Worm (Caenorhabditis elegans) whole organism, L2 larva: ENCODE results near the gene fbxa-138.

Experiments
- C34F6.9 ChIP-seq: fragments of 150-350 bp; optimal IDR thresholded peaks from 2 replicates; lab custom pipeline; 2014; ENCODE audit warnings: missing biosample characterization, missing genetic modification characterization
- R02D3.7 ChIP-seq: fragments of 150-350 bp; optimal IDR thresholded peaks from 2 replicates; lab custom pipeline; 2014; ENCODE audit warnings: missing biosample characterization, missing genetic modification characterization
- Y55F3AM.14 ChIP-seq: fragments of 200-800 bp; sonication (Bioruptor generic); optimal IDR thresholded peaks from 2 replicates; lab custom pipeline; 2018; ENCODE audit warnings: mild to moderate bottlenecking, missing genetic modification characterization, missing compliant biosample characterization
- aly-2 ChIP-seq: fragments of 150-350 bp; optimal IDR thresholded peaks from 2 replicates; lab custom pipeline; 2014; ENCODE audit warnings: missing biosample characterization, missing genetic modification characterization
- blmp-1 ChIP-seq: sonication (generic microtip); optimal IDR thresholded peaks from 2 replicates; lab custom pipeline; 2017; ENCODE audit warnings: missing genetic modification characterization, mild to moderate bottlenecking, missing compliant biosample characterization, antibody characterized with exemption, moderate library complexity; ENCODE audit not compliant: insufficient read depth
- ceh-16 ChIP-seq: fragments of 150-350 bp; optimal IDR thresholded peaks from 2 replicates; lab custom pipeline; 2014; ENCODE audit warnings: missing biosample characterization, missing genetic modification characterization
- ceh-82 ChIP-seq: fragments of 150-350 bp; optimal IDR thresholded peaks from 2 replicates; lab custom pipeline; 2014; ENCODE audit warnings: missing biosample characterization, missing genetic modification characterization
- dmd-4 ChIP-seq: sonication (generic microtip); optimal IDR thresholded peaks from 2 replicates; lab custom pipeline; 2017; ENCODE audit warnings: missing biosample characterization, missing genetic modification characterization
- elt-1 ChIP-seq: fragments of 150-350 bp; optimal IDR thresholded peaks from 2 replicates; lab custom pipeline; 2014; ENCODE audit warnings: missing biosample characterization, missing genetic modification characterization
- fos-1 ChIP-seq: fragments of 150-350 bp; optimal IDR thresholded peaks from 2 replicates; lab custom pipeline; 2014; ENCODE audit warnings: missing biosample characterization, missing genetic modification characterization
- lin-11 ChIP-seq: fragments of 150-350 bp; sonication (generic microtip); optimal IDR thresholded peaks from 2 replicates; lab custom pipeline; 2014; ENCODE audit warnings: missing biosample characterization, missing genetic modification characterization, inconsistent platforms, mixed read lengths
- lin-13 ChIP-seq: fragments of 150-350 bp; optimal IDR thresholded peaks from 2 replicates; lab custom pipeline; 2014; ENCODE audit warnings: missing biosample characterization, missing genetic modification reagents, missing genetic modification characterization
- lin-39 ChIP-seq: fragments of 150-350 bp; optimal IDR thresholded peaks from 2 replicates; lab custom pipeline; 2014; ENCODE audit warnings: missing biosample characterization, missing genetic modification reagents, missing genetic modification characterization
- mab-5 ChIP-seq: fragments of 150-350 bp; optimal IDR thresholded peaks from 2 replicates; lab custom pipeline; 2014; ENCODE audit warnings: missing biosample characterization, missing genetic modification characterization
- mbf-1 ChIP-seq: sonication (generic microtip); optimal IDR thresholded peaks from 2 replicates; lab custom pipeline; 2017; ENCODE audit warnings: missing biosample characterization, missing genetic modification characterization
- mdl-1 ChIP-seq, 2 experiments: fragments of 150-350 bp in 1 of 2; sonication (generic microtip) in 1 of 2; optimal IDR thresholded peaks; 2 replicates each; lab custom pipeline; 2017; ENCODE audit warnings: missing biosample characterization in 2 of 2, missing genetic modification characterization in 2 of 2
- nhr-11 ChIP-seq: fragments of 150-350 bp; optimal IDR thresholded peaks from 2 replicates; lab custom pipeline; 2014; ENCODE audit warnings: missing biosample characterization, missing genetic modification characterization
- nhr-12 ChIP-seq: fragments of 150-350 bp; optimal IDR thresholded peaks from 2 replicates; lab custom pipeline; 2014; ENCODE audit warnings: missing biosample characterization, missing genetic modification characterization
- nhr-129 ChIP-seq: fragments of 150-350 bp; optimal IDR thresholded peaks from 2 replicates; lab custom pipeline; 2014; ENCODE audit warnings: missing biosample characterization, missing genetic modification characterization
- nhr-237 ChIP-seq: fragments of 150-350 bp; optimal IDR thresholded peaks from 2 replicates; lab custom pipeline; 2014; ENCODE audit warnings: missing biosample characterization, missing genetic modification characterization
- nhr-6 ChIP-seq: fragments of 150-350 bp; optimal IDR thresholded peaks from 2 replicates; lab custom pipeline; 2014; ENCODE audit warnings: missing biosample characterization, missing genetic modification characterization
- nhr-77 ChIP-seq: fragments of 150-350 bp; optimal IDR thresholded peaks from 2 replicates; lab custom pipeline; 2014; ENCODE audit warnings: missing biosample characterization, missing genetic modification characterization
- peb-1 ChIP-seq: fragments of 150-350 bp; optimal IDR thresholded peaks from 2 replicates; lab custom pipeline; 2014; ENCODE audit warnings: missing biosample characterization, missing genetic modification characterization
- sma-3 ChIP-seq: sonication (generic microtip); optimal IDR thresholded peaks from 2 replicates; lab custom pipeline; 2016; ENCODE audit warnings: missing genetic modification reagents, missing genetic modification characterization, missing compliant biosample characterization
- sma-9 ChIP-seq, 2 experiments: fragments of 150-350 bp in 1 of 2; sonication (generic microtip) in 1 of 2; optimal IDR thresholded peaks; 2 replicates each; lab custom pipeline; 2014 to 2016; ENCODE audit warnings: missing genetic modification characterization in 2 of 2, mild to moderate bottlenecking in 1 of 2, missing biosample characterization in 1 of 2, missing compliant biosample characterization in 1 of 2, missing genetic modification reagents in 1 of 2, moderate library complexity in 1 of 2
- snpc-4 ChIP-seq: fragments of 150-350 bp; optimal IDR thresholded peaks from 2 replicates; lab custom pipeline; 2014; ENCODE audit warnings: missing biosample characterization, missing genetic modification characterization
- unc-39 ChIP-seq: fragments of 150-350 bp; optimal IDR thresholded peaks from 2 replicates; lab custom pipeline; 2014; ENCODE audit warnings: missing biosample characterization, missing genetic modification characterization
- unc-55 ChIP-seq: fragments of 150-350 bp; sonication (generic microtip); optimal IDR thresholded peaks from 3 replicates; lab custom pipeline; 2014; ENCODE audit warnings: missing biosample characterization, missing genetic modification reagents, missing genetic modification characterization
- unc-62 ChIP-seq: fragments of 150-350 bp; optimal IDR thresholded peaks from 2 replicates; lab custom pipeline; 2014; ENCODE audit warnings: missing biosample characterization, missing genetic modification reagents, missing genetic modification characterization
- ztf-1 ChIP-seq: fragments of 200-800 bp; sonication (Bioruptor generic); conservative IDR thresholded peaks from 2 replicates; pipeline ENCODE4 v1.3.6; 2022; ENCODE audit warnings: missing genetic modification characterization, missing compliant biosample characterization
- ztf-11 ChIP-seq: sonication (generic microtip); optimal IDR thresholded peaks from 2 replicates; lab custom pipeline; 2017; ENCODE audit warnings: missing biosample characterization, missing genetic modification characterization
- ztf-4 ChIP-seq: fragments of 150-350 bp; optimal IDR thresholded peaks from 2 replicates; lab custom pipeline; 2014; ENCODE audit warnings: missing biosample characterization, missing genetic modification characterization

fbxa-138 gene

DNA sequence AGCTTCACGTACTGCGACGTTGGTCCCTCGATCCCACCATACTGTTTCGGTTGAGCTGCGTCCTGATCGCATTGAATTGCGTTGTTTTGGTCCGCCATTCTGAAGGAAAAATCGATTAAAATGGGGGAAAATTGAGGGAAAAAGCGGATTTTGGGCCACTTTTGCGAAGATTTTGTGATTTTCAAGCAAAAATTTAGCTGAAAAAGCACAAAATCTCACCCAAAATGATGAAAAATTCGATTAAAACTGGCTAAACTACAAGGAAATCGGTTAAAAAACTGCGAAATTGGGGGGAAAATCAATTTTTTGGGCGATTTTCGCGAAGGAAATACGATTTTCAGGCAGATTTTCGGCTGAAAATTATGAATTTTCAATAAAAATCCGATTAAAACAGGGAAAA, 33.0 kb upstream of the fbxa-138 start, which contains the start of gene elc-1:
Gene elc-1 (minus strand): TSS at position 101 of the 400 bp plus-strand sequence.
- TF ChIP-seq unc-39 (no peak), lin-11 (tag; lab: Kevin White, UChicago) (no peak), mbf-1 (tag; lab: Kevin White, UChicago) (no peak), peb-1 (tag; lab: Kevin White, UChicago) (no peak), blmp-1 (no peak), fos-1 (tag; lab: Kevin White, UChicago) (no peak), R02D3.7 (tag; lab: Kevin White, UChicago) (no peak), unc-62 (GFP tag; lab: Kevin White, UChicago) (no peak), nhr-11 (tag; lab: Kevin White, UChicago) (no peak), snpc-4 (tag; lab: Kevin White, UChicago) (no peak), nhr-129 (tag; lab: Kevin White, UChicago) (no peak), elt-1 (tag; lab: Kevin White, UChicago) (no peak), lin-39 (tag; lab: Kevin White, UChicago) (no peak), mdl-1 (tag; optimal IDR thresholded peaks at IDR 0.05; lab: Kevin White, UChicago) (no peak)

DNA sequence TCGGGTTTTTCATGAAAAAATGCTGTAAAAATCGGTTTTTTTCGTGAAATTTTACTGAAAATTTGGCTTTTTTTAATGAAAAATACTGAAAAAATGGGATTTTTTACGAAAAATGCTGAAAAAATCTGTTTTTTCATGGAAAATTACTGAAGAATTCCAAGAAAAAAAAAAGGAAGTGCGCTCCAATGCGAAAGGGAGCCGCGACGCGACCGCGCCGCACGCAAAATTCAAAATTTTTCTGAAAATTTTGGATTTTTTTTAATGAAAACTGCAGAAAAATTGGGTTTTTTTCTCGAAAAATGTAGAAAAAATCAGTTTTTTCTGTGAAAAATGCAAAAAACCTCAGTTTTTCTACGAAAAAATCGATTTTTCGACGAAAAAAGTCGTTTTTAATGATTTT, 32.5 kb upstream of the fbxa-138 start:
- no peak for TF ChIP-seq nhr-77 (tag; lab: Kevin White, UChicago)
- no peak for TF ChIP-seq mab-5 (tag; lab: Kevin White, UChicago)
- TF ChIP-seq nhr-237 = no peak
- no peak for TF ChIP-seq ceh-82 (tag; lab: Kevin White, UChicago)
- TF ChIP-seq dmd-4 (tag; lab: Kevin White, UChicago) = no peak
- TF ChIP-seq nhr-12 (tag; lab: Kevin White, UChicago) = no peak
- no peak for TF ChIP-seq R02D3.7 (tag; lab: Kevin White, UChicago)
- TF ChIP-seq sma-9 (GFP tag; optimal IDR thresholded peaks at IDR 0.05; lab: Kevin White, UChicago) = no peak
- TF ChIP-seq sma-9 (tag; optimal IDR thresholded peaks at IDR 0.05; lab: Kevin White, UChicago) = no peak
- TF ChIP-seq aly-2 (tag; lab: Kevin White, UChicago) = no peak
- no peak for TF ChIP-seq mdl-1 (tag; optimal IDR thresholded peaks at IDR 0.05; lab: Kevin White, UChicago)

DNA sequence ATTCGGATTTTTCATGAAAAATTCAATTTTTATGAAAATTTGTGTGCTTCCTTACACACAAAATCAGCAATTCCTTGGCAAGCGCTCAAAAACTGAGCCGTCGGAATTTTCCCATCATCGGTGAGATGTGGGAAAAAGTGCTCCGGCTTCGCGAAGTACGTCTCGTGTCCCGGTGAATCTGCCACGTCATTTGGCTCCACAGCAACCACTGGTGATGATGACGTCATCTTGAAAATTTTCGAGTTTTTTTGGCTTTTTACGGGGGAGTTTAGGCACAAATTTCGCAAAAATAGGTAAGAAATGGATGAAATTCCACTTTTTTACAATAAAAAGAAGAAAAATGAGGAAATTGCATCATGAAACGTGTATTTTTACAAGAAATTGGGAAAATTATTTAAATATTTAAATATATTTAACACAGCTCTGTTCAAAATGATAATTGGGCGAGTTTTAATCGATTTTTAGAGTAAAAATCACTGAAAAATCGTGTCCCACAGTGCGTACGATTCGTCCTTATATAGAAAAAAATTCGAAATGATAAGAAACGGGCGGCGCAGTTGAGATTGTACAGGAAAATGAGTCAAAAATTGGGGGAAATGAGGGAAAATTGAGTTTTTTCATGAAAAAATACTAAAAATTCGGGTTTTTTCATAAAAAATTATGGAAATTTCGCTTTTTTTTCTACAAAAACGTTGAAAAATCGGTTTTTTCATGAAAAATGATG, 30.0 kb upstream of the fbxa-138 start, which contains the start of gene Y82E9BR.14:
Gene Y82E9BR.14 (minus strand): TSS at position 227 of the 724 bp plus-strand sequence.
- TF ChIP-seq ztf-4 (tag; lab: Kevin White, UChicago) = no peak
- no peak for TF ChIP-seq lin-13
- TF ChIP-seq fos-1 (tag; lab: Kevin White, UChicago) = peak; percentile 66
- no peak for TF ChIP-seq nhr-6 (tag; lab: Kevin White, UChicago)

DNA sequence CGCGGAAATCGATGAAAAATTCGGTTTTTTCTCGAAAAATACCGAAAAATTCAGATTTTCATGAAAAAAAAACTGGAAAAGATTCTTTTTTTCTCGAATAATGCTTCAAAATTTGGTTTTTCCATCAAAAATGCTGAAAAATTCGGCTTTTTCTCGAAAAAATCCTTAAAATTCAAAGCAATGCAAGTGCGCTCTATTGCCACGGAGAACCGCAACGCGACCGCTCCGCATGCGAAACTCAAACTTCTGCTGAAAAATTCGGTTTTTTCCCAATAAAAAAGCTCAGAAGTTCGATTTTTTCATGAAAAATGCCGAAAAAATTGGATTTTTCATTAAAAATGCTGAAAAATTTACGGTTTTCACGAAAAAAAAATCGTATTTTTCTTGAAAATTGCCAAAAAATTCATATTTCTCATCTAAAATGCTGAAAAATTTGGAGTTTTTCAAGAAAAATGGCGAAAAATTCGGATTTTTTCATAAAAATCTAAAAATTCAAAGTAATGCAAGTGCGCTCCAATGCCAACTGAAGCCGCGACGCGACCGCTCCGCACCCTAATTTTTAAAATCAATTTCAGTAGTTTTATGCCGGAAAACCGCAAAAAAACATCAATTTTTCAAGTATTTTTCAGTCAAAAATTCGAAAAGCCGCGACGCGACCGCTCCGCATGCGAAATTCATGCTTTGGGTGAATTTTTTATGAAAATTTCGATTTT, 29.2 kb upstream of the fbxa-138 start:
- no peak for TF ChIP-seq lin-13
- no peak for TF ChIP-seq ztf-11 (tag; lab: Kevin White, UChicago)
- TF ChIP-seq unc-55 = no peak
- TF ChIP-seq ceh-16 (tag; lab: Kevin White, UChicago) = no peak
- TF ChIP-seq mdl-1 (tag; optimal IDR thresholded peaks at IDR 0.05; lab: Kevin White, UChicago) = no peak
- no peak for TF ChIP-seq nhr-237
- no peak for TF ChIP-seq ztf-1 (GFP tag; lab: Robert Waterston, UW)
- no peak for TF ChIP-seq C34F6.9 (tag; lab: Kevin White, UChicago)
- TF ChIP-seq mbf-1 (tag; lab: Kevin White, UChicago) = no peak
- no peak for TF ChIP-seq nhr-11 (tag; lab: Kevin White, UChicago)
- TF ChIP-seq sma-3 = no peak
- no peak for TF ChIP-seq fos-1 (tag; lab: Kevin White, UChicago)
- no peak for TF ChIP-seq elt-1 (tag; lab: Kevin White, UChicago)
- TF ChIP-seq Y55F3AM.14 (GFP tag; lab: Kevin White, UChicago) = no peak
- TF ChIP-seq nhr-129 (tag; lab: Kevin White, UChicago) = no peak
